Fruit fly (Drosophila melanogaster): ENCODE measurements around the gene MsR2.

dm6 chr3L:2255775-2256174, 26.9 kb upstream of the MsR2 start:
- no peak for TF ChIP-seq CG8478 (optimal IDR thresholded peaks at IDR 0.05)
- no peak for TF ChIP-seq Dll (optimal IDR thresholded peaks at IDR 0.05)
- no peak for TF ChIP-seq psq (optimal IDR thresholded peaks at IDR 0.05)
- no peak for TF ChIP-seq EcR (GFP tag; optimal IDR thresholded peaks at IDR 0.05)
- no peak for TF ChIP-seq pan (optimal IDR thresholded peaks at IDR 0.05)
- no peak for TF ChIP-seq usp (GFP tag; optimal IDR thresholded peaks at IDR 0.05)
